Worm (Caenorhabditis elegans): ENCODE data around the gene cnc-11.

The cnc-11 gene

DNA sequence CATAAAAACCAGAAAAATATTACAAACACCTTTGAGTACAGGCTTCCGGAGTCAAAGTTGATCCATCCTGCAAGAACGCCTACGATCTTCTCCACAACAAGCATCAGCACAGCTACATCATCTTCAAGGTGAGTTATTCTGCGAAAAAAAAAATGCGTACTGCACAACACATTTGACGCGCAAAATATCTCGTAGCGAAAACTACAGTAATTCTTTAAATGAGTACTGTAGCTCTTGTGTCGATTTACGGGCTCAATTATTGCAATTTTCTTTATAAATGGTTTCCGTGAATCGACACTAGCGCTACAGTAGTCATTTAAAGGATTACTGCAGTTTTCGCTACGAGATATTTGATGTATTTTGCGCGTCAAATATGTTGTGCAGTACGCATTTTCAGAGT lies 34.7 kb downstream of the cnc-11 start:
- TF ChIP-seq lin-13 (tag; optimal IDR thresholded peaks at IDR 0.05): no peak

DNA sequence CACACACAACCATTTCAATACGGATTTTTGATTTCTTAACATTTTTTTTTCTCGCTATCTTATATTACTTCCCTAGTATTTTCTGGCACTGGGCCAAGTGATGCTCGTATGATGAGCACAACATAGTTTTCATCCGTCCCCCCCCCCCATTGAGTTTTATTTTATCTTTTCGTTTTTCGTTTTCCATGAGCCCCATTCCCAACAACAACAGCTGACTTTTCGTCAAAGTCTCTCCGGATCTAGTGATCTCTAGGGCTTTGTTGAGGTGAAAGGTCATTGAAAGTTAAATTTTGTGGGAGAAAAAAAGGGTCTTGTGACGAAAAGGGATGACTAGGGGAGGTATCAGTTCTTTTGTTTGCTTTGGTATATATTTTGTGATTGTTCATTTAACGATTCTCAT lies 38.7 kb downstream of the cnc-11 start:
- TF ChIP-seq hlh-1 (tag; optimal IDR thresholded peaks at IDR 0.05) (peak; percentile 69), unc-120 (tag; optimal IDR thresholded peaks at IDR 0.05; ENCODE audit: poor library complexity, severe bottlenecking) (no peak)

ce11 chrV:1481742-1482141 lies 39.6 kb downstream of the cnc-11 start, which contains the start of gene C38C3.4:
Gene C38C3.4, plus strand, starts transcription at chrV:1482042.
- TF ChIP-seq unc-39 (tag; optimal IDR thresholded peaks at IDR 0.05) (no peak), nhr-28 (tag; optimal IDR thresholded peaks at IDR 0.05) (no peak), lsy-2 (tag; optimal IDR thresholded peaks at IDR 0.05) (no peak)

- no peak for TF ChIP-seq bed-3 (GFP tag; optimal IDR thresholded peaks at IDR 0.05)
- no peak for TF ChIP-seq mep-1 (tag; optimal IDR thresholded peaks at IDR 0.05)
- no peak for TF ChIP-seq cnd-1 (tag; optimal IDR thresholded peaks at IDR 0.05)
- no peak for TF ChIP-seq nhr-2 (tag; optimal IDR thresholded peaks at IDR 0.05)
- no peak for TF ChIP-seq lin-13 (tag; optimal IDR thresholded peaks at IDR 0.05)
- no peak for TF ChIP-seq elt-3 (tag; optimal IDR thresholded peaks at IDR 0.05)
- TF ChIP-seq lin-32 (GFP tag; optimal IDR thresholded peaks at IDR 0.05): no peak
These were observed 43.9 kb downstream of the cnc-11 start for ce11 chrV:1486031-1486430.

DNA sequence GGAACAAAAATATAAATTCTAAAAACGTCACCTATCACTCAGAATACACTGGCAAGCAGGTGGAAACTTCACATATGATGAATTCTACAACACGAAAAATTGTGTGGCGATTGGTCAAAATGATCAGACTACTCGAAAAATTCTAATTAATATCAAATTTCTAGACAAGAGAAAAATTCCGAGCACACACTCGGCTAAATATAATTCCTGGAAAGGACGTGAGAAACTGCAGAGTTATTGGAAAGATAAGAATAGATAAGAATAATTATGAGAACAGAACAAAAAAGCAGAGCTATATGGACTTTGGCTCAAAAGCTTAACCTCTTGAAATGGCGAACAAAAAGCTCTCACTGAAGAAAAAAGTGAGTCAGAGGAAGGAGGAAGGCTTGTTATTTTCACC lies 45.1 kb downstream of the cnc-11 start:
- TF ChIP-seq mls-2 (tag; optimal IDR thresholded peaks at IDR 0.05): no peak

DNA sequence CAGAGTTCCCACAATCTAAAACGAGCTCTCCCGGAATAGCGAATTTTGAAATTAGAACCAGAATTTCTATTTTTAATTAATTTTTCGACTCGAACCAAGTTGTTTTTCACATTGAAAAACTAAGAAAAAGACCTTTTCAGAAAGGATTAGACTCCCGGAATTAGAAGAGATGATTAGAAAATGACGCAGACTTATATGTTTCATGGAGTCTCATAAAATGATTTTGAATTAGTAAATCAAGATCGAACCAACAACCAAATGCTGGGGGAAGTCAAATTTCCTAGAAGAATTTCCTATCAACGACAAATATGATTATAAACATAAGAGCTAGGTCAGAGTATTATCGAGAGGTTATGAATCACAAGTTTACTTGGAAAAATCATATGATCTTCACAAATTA lies 46.5 kb downstream of the cnc-11 start:
- TF ChIP-seq nhr-76 (tag; optimal IDR thresholded peaks at IDR 0.05): no peak
- no peak for TF ChIP-seq nhr-28 (tag; optimal IDR thresholded peaks at IDR 0.05)
- no peak for TF ChIP-seq snpc-4 (tag; optimal IDR thresholded peaks at IDR 0.05)

DNA sequence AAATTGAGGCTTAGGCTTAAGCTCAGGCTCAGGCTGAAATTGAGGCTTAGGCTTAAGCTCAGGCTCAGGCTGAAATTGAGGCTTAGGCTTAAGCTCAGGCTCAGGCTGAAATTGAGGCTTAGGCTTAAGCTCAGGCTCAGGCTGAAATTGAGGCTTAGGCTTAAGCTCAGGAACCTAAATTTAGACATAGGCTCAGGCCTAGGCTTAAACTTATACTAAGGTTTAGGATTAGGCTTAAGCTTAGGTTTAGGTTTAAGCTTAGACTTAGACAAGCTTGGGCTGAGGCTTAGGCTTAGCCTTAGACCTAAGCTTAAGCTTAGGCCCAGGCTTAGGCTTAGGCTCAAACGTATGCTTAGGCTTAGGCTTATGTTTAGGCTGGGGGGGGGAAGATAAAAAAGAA lies 48.7 kb downstream of the cnc-11 start:
- peak; percentile 22 for TF ChIP-seq ham-2 (GFP tag; optimal IDR thresholded peaks at IDR 0.05)

DNA sequence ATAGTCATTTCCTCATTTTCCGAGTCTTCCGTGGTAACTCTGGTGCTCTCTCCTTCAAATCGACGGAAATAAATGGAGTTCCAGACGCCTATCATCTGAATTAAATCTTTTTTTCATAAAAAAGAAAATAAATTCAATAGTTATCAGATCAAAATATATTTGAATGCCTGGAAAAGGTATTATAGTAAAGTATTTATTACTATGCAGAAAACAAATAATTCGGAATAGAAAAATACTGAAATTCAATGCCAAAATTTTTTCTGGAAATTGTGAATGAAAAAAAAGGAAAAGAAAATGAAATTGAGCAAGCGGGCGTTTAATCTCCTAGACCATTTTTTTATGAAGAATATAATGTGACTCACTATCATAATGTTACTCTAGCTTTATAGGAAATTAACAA lies 49.4 kb downstream of the cnc-11 start, which contains the start of gene C38C3.6:
C38C3.6 (minus strand) TSS at position 101 of the 400 bp plus-strand sequence.
- TF ChIP-seq unc-39 (tag; optimal IDR thresholded peaks at IDR 0.05): no peak
- TF ChIP-seq mab-5 (tag; optimal IDR thresholded peaks at IDR 0.05): no peak
- no peak for TF ChIP-seq elt-3 (tag; optimal IDR thresholded peaks at IDR 0.05)
- TF ChIP-seq blmp-1 (tag; optimal IDR thresholded peaks at IDR 0.05): no peak
- no peak for TF ChIP-seq nhr-28 (tag; optimal IDR thresholded peaks at IDR 0.05)
- no peak for TF ChIP-seq unc-62 (GFP tag; optimal IDR thresholded peaks at IDR 0.05)
- no peak for TF ChIP-seq tbx-8 (GFP tag; optimal IDR thresholded peaks at IDR 0.05)
- no peak for TF ChIP-seq zip-8 (tag; optimal IDR thresholded peaks at IDR 0.05)
